Worm (Caenorhabditis elegans): ENCODE data around the gene Y38E10A.8.

- TF ChIP-seq ceh-90 (tag; optimal IDR thresholded peaks at IDR 0.05) (no peak), sup-37 (GFP tag; optimal IDR thresholded peaks at IDR 0.05) (no peak), nhr-12 (tag; optimal IDR thresholded peaks at IDR 0.05) (no peak), nhr-11 (tag; optimal IDR thresholded peaks at IDR 0.05) (no peak), nhr-84 (tag; optimal IDR thresholded peaks at IDR 0.05) (no peak), snpc-4 (tag; optimal IDR thresholded peaks at IDR 0.05) (no peak)
Observed at ce11 chrII:12560210-12560609, 46.8 kb upstream of the Y38E10A.8 start, which contains the start of gene F49C5.12.

Measured in whole organism, L1 larva.